Fruit fly (Drosophila melanogaster): ENCODE data around the gene CG1674.

The CG1674 gene

DNA sequence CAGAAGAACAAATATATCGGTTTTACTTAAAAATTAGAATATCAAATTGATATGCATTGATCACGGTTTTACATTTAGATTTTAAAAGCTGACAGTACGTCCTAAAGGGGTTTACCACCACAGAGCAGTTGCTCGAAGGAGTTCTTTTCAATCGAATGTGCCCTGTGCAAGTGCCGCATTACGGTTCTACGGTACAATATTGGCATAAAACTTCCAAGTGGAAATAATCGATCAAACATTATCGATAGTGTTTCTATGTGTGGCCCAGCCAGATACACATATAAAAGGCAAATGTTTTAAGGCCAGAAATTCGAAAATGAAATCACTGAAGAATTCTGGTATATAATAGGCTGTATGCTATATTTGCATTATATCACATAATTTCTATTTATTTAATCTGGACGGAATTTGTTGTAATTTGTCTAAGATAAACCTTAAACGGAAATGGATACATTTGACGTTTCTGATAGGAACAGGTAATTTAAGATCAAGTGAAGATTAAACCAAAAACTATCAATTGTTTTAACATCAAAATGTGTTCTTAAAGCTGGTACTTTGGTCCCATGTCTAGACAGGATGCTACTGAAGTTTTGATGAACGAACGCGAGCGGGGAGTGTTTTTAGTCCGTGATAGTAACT lies 20.4 kb upstream of the CG1674 start, which contains the start of gene Crk (continued):
- TF ChIP-seq CG30431 (GFP tag; optimal IDR thresholded peaks at IDR 0.05) (no peak), Usf (GFP tag; optimal IDR thresholded peaks at IDR 0.05) (no peak), Camta (GFP tag; optimal IDR thresholded peaks at IDR 0.05) (no peak), grn (GFP tag; optimal IDR thresholded peaks at IDR 0.05) (no peak), jumu (GFP tag; optimal IDR thresholded peaks at IDR 0.05) (no peak), CG14667 (GFP tag; IDR thresholded peaks at IDR 0.05) (no peak), CG5245 (GFP tag; optimal IDR thresholded peaks at IDR 0.05) (no peak), chm (GFP tag; IDR thresholded peaks at IDR 0.05) (no peak), esg (GFP tag; conservative IDR thresholded peaks at IDR 0.05) (no peak), Mad (GFP tag; optimal IDR thresholded peaks at IDR 0.05) (peak; percentile 19), CG4404 (GFP tag; IDR thresholded peaks at IDR 0.05) (no peak), kah (GFP tag; optimal IDR thresholded peaks at IDR 0.05) (no peak), Stat92E (GFP tag; optimal IDR thresholded peaks at IDR 0.05) (peak in 1 of 3 experiments; percentile 66), pfk (GFP tag; optimal IDR thresholded peaks at IDR 0.05) (peak; percentile 82), Elba2 (GFP tag; optimal IDR thresholded peaks at IDR 0.05) (no peak), sc (optimal IDR thresholded peaks at IDR 0.05) (no peak), sc (GFP tag; optimal IDR thresholded peaks at IDR 0.05) (no peak), Nf-YC (tag; optimal IDR thresholded peaks at IDR 0.05) (no peak), CG43689 (GFP tag; IDR thresholded peaks at IDR 0.05) (no peak), en (GFP tag; optimal IDR thresholded peaks at IDR 0.05) (no peak), Atf3 (GFP tag; optimal IDR thresholded peaks at IDR 0.05) (no peak), Med (GFP tag) (peak; percentile 61), Myb (GFP tag; optimal IDR thresholded peaks at IDR 0.05) (no peak), Six4 (GFP tag; optimal IDR thresholded peaks at IDR 0.05) (no peak), mam (GFP tag; optimal IDR thresholded peaks at IDR 0.05) (peak; percentile 20), CG18476 (GFP tag; optimal IDR thresholded peaks at IDR 0.05) (no peak), nerfin-2 (GFP tag; IDR thresholded peaks at IDR 0.05; ENCODE audit: partially characterized antibody) (no peak), CG3163 (GFP tag; optimal IDR thresholded peaks at IDR 0.05) (no peak), amos (GFP tag; IDR thresholded peaks at IDR 0.05; ENCODE audit: partially characterized antibody) (no peak; the same call in 1 of the 2 replicates), Fer2 (tag; optimal IDR thresholded peaks at IDR 0.05) (no peak), CG9797 (GFP tag; optimal IDR thresholded peaks at IDR 0.05) (no peak), emc (GFP tag; optimal IDR thresholded peaks at IDR 0.05) (no peak), CG12155 (GFP tag; optimal IDR thresholded peaks at IDR 0.05) (no peak), CG4854 (GFP tag; optimal IDR thresholded peaks at IDR 0.05) (no peak), fd3F (GFP tag; optimal IDR thresholded peaks at IDR 0.05) (no peak), dysf (GFP tag; IDR thresholded peaks at IDR 0.05) (no peak), CG12942 (GFP tag; optimal IDR thresholded peaks at IDR 0.05) (peak; percentile 6), CG10267 (tag; optimal IDR thresholded peaks at IDR 0.05) (no peak), so (GFP tag; IDR thresholded peaks at IDR 0.05) (no peak), zfh1 (GFP tag; IDR thresholded peaks at IDR 0.05) (no peak), Meics (GFP tag; optimal IDR thresholded peaks at IDR 0.05) (no peak), CG18262 (tag; optimal IDR thresholded peaks at IDR 0.05) (no peak), CG12744 (GFP tag; optimal IDR thresholded peaks at IDR 0.05) (no peak), bsh (GFP tag; optimal IDR thresholded peaks at IDR 0.05) (no peak), pb (GFP tag; optimal IDR thresholded peaks at IDR 0.05) (no peak), CG2116 (GFP tag; optimal IDR thresholded peaks at IDR 0.05) (peak; percentile 42), CG33213 (GFP tag; optimal IDR thresholded peaks at IDR 0.05) (peak; percentile 57), CG30020 (tag; optimal IDR thresholded peaks at IDR 0.05) (peak; percentile 99), Xrp1 (GFP tag; IDR thresholded peaks at IDR 0.05) (no peak), Ets65A (GFP tag) (peak; percentile 88), Lpt (GFP tag; optimal IDR thresholded peaks at IDR 0.05) (no peak), GATAe (GFP tag; conservative IDR thresholded peaks at IDR 0.05) (no peak)

Measured in whole organism, embryonic.